Worm (Caenorhabditis elegans) whole organism, mixed stage, embryonic: ENCODE results near the gene srbc-50.
"Not testable (repeated sequence)": the region's sequence is repeated elsewhere in the genome, so short reads cannot be mapped to it uniquely, and the experiment has no call there.

Source experiments
- M03D4.4 ChIP-seq: sonication (generic microtip); optimal IDR thresholded peaks from 2 replicates; lab custom pipeline; 2017; ENCODE audit warnings: mild to moderate bottlenecking, missing genetic modification characterization, missing compliant biosample characterization
- blmp-1 ChIP-seq: fragments of 150-350 bp; optimal IDR thresholded peaks from 2 replicates; lab custom pipeline; 2014; ENCODE audit warnings: missing biosample characterization, missing genetic modification characterization
- ceh-39 ChIP-seq: fragments of 150-350 bp; optimal IDR thresholded peaks from 2 replicates; lab custom pipeline; 2014; ENCODE audit warnings: missing biosample characterization, missing genetic modification characterization
- ceh-43 ChIP-seq: fragments of 200-800 bp; sonication (Bioruptor generic); optimal IDR thresholded peaks from 2 replicates; lab custom pipeline; 2018; ENCODE audit warnings: mild to moderate bottlenecking, missing genetic modification characterization, moderate library complexity, missing compliant biosample characterization
- ceh-83 ChIP-seq: fragments of 200-800 bp; sonication (Bioruptor generic); optimal IDR thresholded peaks from 2 replicates; lab custom pipeline; 2018; ENCODE audit warnings: mild to moderate bottlenecking, missing genetic modification characterization, missing compliant biosample characterization
- ces-1 ChIP-seq: fragments of 150-350 bp; optimal IDR thresholded peaks from 2 replicates; lab custom pipeline; 2014; ENCODE audit warnings: missing biosample characterization, missing genetic modification reagents, missing genetic modification characterization
- cnd-1 ChIP-seq: fragments of 200-800 bp; sonication (Bioruptor generic); optimal IDR thresholded peaks from 2 replicates; lab custom pipeline; 2018; ENCODE audit warnings: mild to moderate bottlenecking, missing genetic modification characterization, missing compliant biosample characterization
- drap-1 ChIP-seq: fragments of 200-800 bp; sonication (Bioruptor generic); optimal IDR thresholded peaks from 3 replicates; lab custom pipeline; 2018; ENCODE audit warnings: mild to moderate bottlenecking, missing genetic modification characterization, missing compliant biosample characterization
- elt-1 ChIP-seq: sonication (generic microtip); optimal IDR thresholded peaks from 2 replicates; lab custom pipeline; 2017; ENCODE audit warnings: missing genetic modification characterization, mild to moderate bottlenecking, missing compliant biosample characterization, antibody characterized with exemption, moderate library complexity, borderline replicate concordance; ENCODE audit not compliant: insufficient read depth
- elt-3 ChIP-seq: fragments of 150-350 bp; optimal IDR thresholded peaks from 2 replicates; lab custom pipeline; 2014; ENCODE audit warnings: missing biosample characterization, missing genetic modification characterization
- flh-1 ChIP-seq: fragments of 200-800 bp; sonication (Bioruptor generic); optimal IDR thresholded peaks from 2 replicates; lab custom pipeline; 2018; ENCODE audit warnings: mild to moderate bottlenecking, missing genetic modification characterization, moderate library complexity, missing compliant biosample characterization
- ham-2 ChIP-seq: fragments of 200-800 bp; sonication (Bioruptor generic); optimal IDR thresholded peaks from 2 replicates; lab custom pipeline; 2018; ENCODE audit warnings: mild to moderate bottlenecking, missing genetic modification characterization, missing compliant biosample characterization
- hlh-1 ChIP-seq: fragments of 150-350 bp; optimal IDR thresholded peaks from 2 replicates; lab custom pipeline; 2014; ENCODE audit warnings: missing biosample characterization, missing genetic modification reagents, missing genetic modification characterization
- lin-13 ChIP-seq: fragments of 150-350 bp; optimal IDR thresholded peaks from 2 replicates; lab custom pipeline; 2014; ENCODE audit warnings: missing biosample characterization, missing genetic modification characterization
- lin-32 ChIP-seq: fragments of 200-800 bp; sonication (Bioruptor generic); optimal IDR thresholded peaks from 2 replicates; lab custom pipeline; 2018; ENCODE audit warnings: mild to moderate bottlenecking, missing genetic modification characterization, missing compliant biosample characterization
- lsy-2 ChIP-seq: fragments of 150-350 bp; optimal IDR thresholded peaks from 2 replicates; lab custom pipeline; 2014; ENCODE audit warnings: missing biosample characterization, missing genetic modification characterization
- mls-2 ChIP-seq: sonication (generic microtip); optimal IDR thresholded peaks from 2 replicates; lab custom pipeline; 2016; ENCODE audit warnings: mild to moderate bottlenecking, missing genetic modification characterization, moderate library complexity, missing compliant biosample characterization
- nhr-12 ChIP-seq: fragments of 150-350 bp; optimal IDR thresholded peaks from 2 replicates; lab custom pipeline; 2014; ENCODE audit warnings: missing biosample characterization, missing genetic modification characterization
- nhr-2 ChIP-seq: fragments of 150-350 bp; optimal IDR thresholded peaks from 2 replicates; lab custom pipeline; 2014; ENCODE audit warnings: missing biosample characterization, missing genetic modification characterization
- nhr-237 ChIP-seq: fragments of 150-350 bp; optimal IDR thresholded peaks from 2 replicates; lab custom pipeline; 2014; ENCODE audit warnings: missing biosample characterization, missing genetic modification characterization
- nhr-28 ChIP-seq: fragments of 150-350 bp; optimal IDR thresholded peaks from 2 replicates; lab custom pipeline; 2014; ENCODE audit warnings: missing biosample characterization, missing genetic modification characterization
- nhr-76 ChIP-seq: sonication (generic microtip); optimal IDR thresholded peaks from 2 replicates; lab custom pipeline; 2017; ENCODE audit warnings: missing biosample characterization, missing genetic modification characterization
- pha-4 ChIP-seq: fragments of 150-350 bp; optimal IDR thresholded peaks from 2 replicates; lab custom pipeline; 2018; ENCODE audit warnings: missing biosample characterization, missing genetic modification reagents, missing genetic modification characterization
- sem-2 ChIP-seq: fragments of 200-800 bp; sonication (Bioruptor generic); optimal IDR thresholded peaks from 2 replicates; lab custom pipeline; 2018; ENCODE audit warnings: mild to moderate bottlenecking, missing genetic modification characterization, missing compliant biosample characterization
- snpc-4 ChIP-seq: fragments of 150-350 bp; optimal IDR thresholded peaks from 2 replicates; lab custom pipeline; 2014; ENCODE audit warnings: missing biosample characterization, missing genetic modification characterization
- sptf-1 ChIP-seq: sonication (generic microtip); optimal IDR thresholded peaks from 2 replicates; lab custom pipeline; 2017; ENCODE audit warnings: mild to moderate bottlenecking, missing genetic modification characterization, moderate library complexity, missing compliant biosample characterization
- unc-120 ChIP-seq: sonication (generic microtip); optimal IDR thresholded peaks from 2 replicates; lab custom pipeline; 2017; ENCODE audit warnings: missing genetic modification characterization, missing compliant biosample characterization; ENCODE audit not compliant: poor library complexity, severe bottlenecking
- unc-39 ChIP-seq: fragments of 150-350 bp; optimal IDR thresholded peaks from 2 replicates; lab custom pipeline; 2014; ENCODE audit warnings: missing biosample characterization, missing genetic modification characterization
- zip-8 ChIP-seq: fragments of 150-350 bp; optimal IDR thresholded peaks from 2 replicates; lab custom pipeline; 2014; ENCODE audit warnings: missing biosample characterization, missing genetic modification characterization
- ztf-11 ChIP-seq: fragments of 150-350 bp; optimal IDR thresholded peaks from 2 replicates; lab custom pipeline; 2014; ENCODE audit warnings: missing biosample characterization, missing genetic modification characterization

srbc-50 gene

DNA sequence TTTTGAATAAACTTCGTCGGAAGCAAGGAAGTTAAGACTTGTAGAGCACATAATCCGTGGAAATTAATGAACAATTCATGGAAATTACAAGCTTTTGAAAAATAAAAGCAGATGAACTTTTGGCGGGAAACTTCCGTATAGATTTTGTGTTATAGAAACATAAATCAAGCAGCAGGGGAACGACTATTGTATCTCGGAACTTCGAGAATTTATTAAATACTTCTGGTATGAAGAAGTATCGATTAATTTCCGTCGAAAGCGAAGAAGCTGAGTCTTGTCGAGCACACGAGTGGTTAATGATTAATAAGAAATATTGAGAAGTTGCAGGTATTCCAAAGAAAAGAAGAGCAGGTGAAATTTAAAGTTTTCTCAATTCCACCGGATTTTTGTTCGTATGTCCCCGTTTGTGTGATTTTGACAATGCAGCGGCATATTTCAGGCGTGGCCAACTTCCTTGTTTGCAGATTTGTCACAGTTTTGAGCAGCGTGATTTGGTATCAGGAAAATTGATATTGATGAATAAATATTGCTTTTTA lies 25.6 kb upstream of the srbc-50 start, which contains the start of gene srh-147:
Gene srh-147 (minus strand): TSS at position 51 of the 536 bp plus-strand sequence.
- not testable (repeated sequence) for TF ChIP-seq nhr-12, nhr-28, elt-3 (tag; lab: Kevin White, UChicago)

DNA sequence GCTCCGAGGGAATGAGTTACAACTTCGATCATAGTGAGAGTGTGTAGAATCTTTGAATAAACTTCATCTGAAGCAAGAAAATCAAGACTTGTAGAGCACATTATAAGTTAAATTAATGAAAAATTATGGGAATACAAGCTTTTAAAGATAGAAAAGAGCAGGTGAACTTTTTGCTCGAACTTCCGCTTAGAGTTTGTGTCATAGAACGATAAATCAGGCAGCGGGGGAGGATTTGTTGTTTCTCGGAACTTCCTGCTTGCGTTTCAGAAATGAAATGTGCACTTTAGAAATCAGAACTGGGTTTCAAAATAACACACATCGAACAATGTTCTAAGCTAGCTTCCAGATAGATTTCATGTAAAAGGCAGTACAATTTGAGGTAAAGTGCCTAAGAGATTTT lies 16.3 kb upstream of the srbc-50 start, which contains the start of gene srh-149:
Gene srh-149 (minus strand): TSS at position 101 of the 400 bp plus-strand sequence.
- no peak for TF ChIP-seq nhr-76 (tag; lab: Kevin White, UChicago)
- no peak for TF ChIP-seq unc-120 (tag; lab: Kevin White, UChicago)
- no peak for TF ChIP-seq lin-32
- TF ChIP-seq lin-13 = no peak
- no peak for TF ChIP-seq ceh-39 (tag; lab: Kevin White, UChicago)
- no peak for TF ChIP-seq lsy-2 (tag; lab: Kevin White, UChicago)
- no peak for TF ChIP-seq cnd-1 (tag; lab: Kevin White, UChicago)
- no peak for TF ChIP-seq flh-1
- TF ChIP-seq elt-1 = no peak
- TF ChIP-seq ces-1 (GFP tag; lab: Kevin White, UChicago) = no peak
- TF ChIP-seq elt-3 (tag; lab: Kevin White, UChicago) = no peak
- TF ChIP-seq ham-2 (GFP tag; lab: Kevin White, UChicago) = no peak
- no peak for TF ChIP-seq mls-2 (tag; lab: Kevin White, UChicago)
- no peak for TF ChIP-seq nhr-237 (tag; lab: Kevin White, UChicago)
- no peak for TF ChIP-seq pha-4 (tag; lab: Kevin White, UChicago)
- no peak for TF ChIP-seq sptf-1 (tag; lab: Kevin White, UChicago)
- no peak for TF ChIP-seq sem-2 (GFP tag; lab: Kevin White, UChicago)
- no peak for TF ChIP-seq zip-8 (tag; lab: Kevin White, UChicago)
- TF ChIP-seq drap-1 (GFP tag; lab: Kevin White, UChicago) = no peak
- TF ChIP-seq hlh-1 (tag; lab: Kevin White, UChicago) = no peak

DNA sequence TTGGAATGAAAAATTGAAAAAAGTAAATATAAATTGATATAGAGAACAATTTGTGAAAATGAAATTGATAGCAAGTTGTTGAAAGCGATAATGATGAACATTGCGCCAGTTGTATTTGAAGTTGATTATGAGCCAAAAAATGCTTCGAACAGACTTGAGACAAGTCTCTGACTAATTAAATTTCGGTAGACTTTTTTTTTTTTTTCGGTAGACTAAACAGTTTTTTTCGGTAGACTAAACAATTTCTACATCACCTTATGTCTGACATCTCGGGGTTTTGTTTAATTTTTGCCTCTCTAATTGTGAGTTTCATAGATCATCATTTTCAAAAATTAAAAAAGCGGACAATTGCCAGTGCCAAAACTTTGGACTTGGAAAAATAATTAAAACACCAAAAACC lies 8.9 kb upstream of the srbc-50 start, which contains the start of gene srbc-54:
Gene srbc-54 (minus strand): TSS at position 101 of the 400 bp plus-strand sequence.
- TF ChIP-seq lsy-2 (tag; lab: Kevin White, UChicago) (no peak), drap-1 (GFP tag; lab: Kevin White, UChicago) (no peak), sem-2 (GFP tag; lab: Kevin White, UChicago) (no peak), lin-13 (no peak), pha-4 (tag; lab: Kevin White, UChicago) (no peak), cnd-1 (tag; lab: Kevin White, UChicago) (no peak), nhr-2 (tag; lab: Kevin White, UChicago) (no peak), snpc-4 (tag; lab: Kevin White, UChicago) (no peak), ztf-11 (tag; lab: Kevin White, UChicago) (no peak), elt-3 (tag; lab: Kevin White, UChicago) (no peak)

ce11 chrV:15831586-15831985 lies 6.8 kb upstream of the srbc-50 start, which contains the start of gene srbc-56:
Gene srbc-56, minus strand, starts transcription at chrV:15831686.
- TF ChIP-seq mls-2 (tag; lab: Kevin White, UChicago) = no peak
- no peak for TF ChIP-seq sem-2 (GFP tag; lab: Kevin White, UChicago)
- no peak for TF ChIP-seq blmp-1 (tag; lab: Kevin White, UChicago)
- TF ChIP-seq zip-8 (tag; lab: Kevin White, UChicago) = no peak
- TF ChIP-seq ceh-43 = no peak
- no peak for TF ChIP-seq nhr-76 (tag; lab: Kevin White, UChicago)
- TF ChIP-seq flh-1 = no peak
- no peak for TF ChIP-seq drap-1 (GFP tag; lab: Kevin White, UChicago)
- no peak for TF ChIP-seq cnd-1 (tag; lab: Kevin White, UChicago)
- no peak for TF ChIP-seq elt-1
- no peak for TF ChIP-seq lin-13
- no peak for TF ChIP-seq lin-32
- TF ChIP-seq ceh-83 (GFP tag; lab: Kevin White, UChicago) = no peak
- TF ChIP-seq lsy-2 (tag; lab: Kevin White, UChicago) = no peak
- no peak for TF ChIP-seq M03D4.4 (tag; lab: Kevin White, UChicago)
- no peak for TF ChIP-seq nhr-2 (tag; lab: Kevin White, UChicago)
- no peak for TF ChIP-seq ztf-11 (tag; lab: Kevin White, UChicago)
- TF ChIP-seq unc-39 (tag; lab: Kevin White, UChicago) = no peak
- TF ChIP-seq elt-3 (tag; lab: Kevin White, UChicago) = no peak
